Worm (Caenorhabditis elegans): ENCODE results near the gene Y54G11A.1.

Gene Y54G11A.1

ce11 chrII:14288968-14289367, 20.0 kb upstream of the Y54G11A.1 start, which contains the start of gene srh-42:
TSS of gene srh-42 (minus strand) at chrII:14289068.
- TF ChIP-seq tbx-2 (tag; optimal IDR thresholded peaks at IDR 0.05): no peak
- no peak for TF ChIP-seq nhr-77 (tag; optimal IDR thresholded peaks at IDR 0.05)
- TF ChIP-seq pha-4 (tag; optimal IDR thresholded peaks at IDR 0.05): no peak
- no peak for TF ChIP-seq zag-1 (tag; optimal IDR thresholded peaks at IDR 0.05)
- TF ChIP-seq egl-27 (tag; optimal IDR thresholded peaks at IDR 0.05): no peak
- no peak for TF ChIP-seq nhr-76 (tag; optimal IDR thresholded peaks at IDR 0.05)
- no peak for TF ChIP-seq daf-12 (tag; optimal IDR thresholded peaks at IDR 0.05)
- TF ChIP-seq ama-1 (optimal IDR thresholded peaks at IDR 0.05): no peak
- TF ChIP-seq egl-5 (tag; optimal IDR thresholded peaks at IDR 0.05): no peak
- TF ChIP-seq lin-39 (tag; optimal IDR thresholded peaks at IDR 0.05): no peak
- TF ChIP-seq nhr-43 (tag; optimal IDR thresholded peaks at IDR 0.05; ENCODE audit: poor library complexity, severe bottlenecking): no peak
- no peak for TF ChIP-seq ceh-16 (tag; optimal IDR thresholded peaks at IDR 0.05)
- no peak for TF ChIP-seq nhr-67 (tag; optimal IDR thresholded peaks at IDR 0.05)
- TF ChIP-seq hmg-11 (tag; optimal IDR thresholded peaks at IDR 0.05): no peak

ce11 chrII:14287277-14287676, 18.3 kb upstream of the Y54G11A.1 start, which contains the start of gene srh-41:
TSS of gene srh-41 (minus strand) at chrII:14287377.
- TF ChIP-seq lin-15B (tag; optimal IDR thresholded peaks at IDR 0.05) (no peak), skn-1 (tag; optimal IDR thresholded peaks at IDR 0.05) (no peak), ama-1 (optimal IDR thresholded peaks at IDR 0.05) (no peak), mml-1 (tag; optimal IDR thresholded peaks at IDR 0.05) (no peak), daf-12 (tag; optimal IDR thresholded peaks at IDR 0.05) (no peak), egl-5 (tag; optimal IDR thresholded peaks at IDR 0.05) (no peak), lin-39 (tag; optimal IDR thresholded peaks at IDR 0.05) (no peak), fkh-2 (tag; optimal IDR thresholded peaks at IDR 0.05) (no peak), elt-2 (tag; optimal IDR thresholded peaks at IDR 0.05) (no peak), ZK546.5 (tag; optimal IDR thresholded peaks at IDR 0.05) (no peak)

ce11 chrII:14276409-14276808, 7.4 kb upstream of the Y54G11A.1 start, which contains the start of gene Y54G11A.3:
TSS of gene Y54G11A.3 (plus strand) at chrII:14276621.
- no peak for TF ChIP-seq tbx-2 (tag; optimal IDR thresholded peaks at IDR 0.05)
- no peak for TF ChIP-seq nhr-237 (tag; optimal IDR thresholded peaks at IDR 0.05)

ce11 chrII:14269839-14270238, 847 bp upstream of the Y54G11A.1 start:
- TF ChIP-seq nfya-1 (tag; optimal IDR thresholded peaks at IDR 0.05; ENCODE audit: insufficient read depth) (peak; percentile 90), nhr-11 (tag; optimal IDR thresholded peaks at IDR 0.05) (no peak)

ce11 chrII:14257943-14258342, 11.0 kb downstream of the Y54G11A.1 start:
- no peak for TF ChIP-seq elt-2 (tag; optimal IDR thresholded peaks at IDR 0.05)
- no peak for TF ChIP-seq nhr-77 (tag; optimal IDR thresholded peaks at IDR 0.05)
- TF ChIP-seq pqm-1 (tag; optimal IDR thresholded peaks at IDR 0.05): no peak
- no peak for TF ChIP-seq nhr-25 (tag; optimal IDR thresholded peaks at IDR 0.05)
- no peak for TF ChIP-seq lin-15B (tag; optimal IDR thresholded peaks at IDR 0.05)
- no peak for TF ChIP-seq nhr-43 (tag; optimal IDR thresholded peaks at IDR 0.05; ENCODE audit: poor library complexity, severe bottlenecking)
- TF ChIP-seq ceh-82 (tag; optimal IDR thresholded peaks at IDR 0.05): no peak
- no peak for TF ChIP-seq nhr-28 (tag; optimal IDR thresholded peaks at IDR 0.05)
- no peak for TF ChIP-seq nhr-23 (tag; optimal IDR thresholded peaks at IDR 0.05)
- TF ChIP-seq nfya-1 (tag; optimal IDR thresholded peaks at IDR 0.05; ENCODE audit: insufficient read depth): no peak
- TF ChIP-seq mdl-1 (tag; optimal IDR thresholded peaks at IDR 0.05): no peak
- TF ChIP-seq mml-1 (tag; optimal IDR thresholded peaks at IDR 0.05): no peak
- TF ChIP-seq nhr-12 (tag; optimal IDR thresholded peaks at IDR 0.05): no peak
- no peak for TF ChIP-seq ZK546.5 (tag; optimal IDR thresholded peaks at IDR 0.05)

ce11 chrII:14256779-14257178, 12.2 kb downstream of the Y54G11A.1 start, which contains the start of gene Y54G11A.19:
TSS of gene Y54G11A.19 (minus strand) at chrII:14256879.
- TF ChIP-seq elt-2 (tag; optimal IDR thresholded peaks at IDR 0.05) (no peak), daf-12 (tag; optimal IDR thresholded peaks at IDR 0.05) (no peak), unc-62 (GFP tag; optimal IDR thresholded peaks at IDR 0.05) (no peak), hmg-11 (tag; optimal IDR thresholded peaks at IDR 0.05) (no peak), aly-2 (tag; optimal IDR thresholded peaks at IDR 0.05) (no peak), egl-5 (tag; optimal IDR thresholded peaks at IDR 0.05) (no peak), ceh-82 (tag; optimal IDR thresholded peaks at IDR 0.05) (no peak), mml-1 (tag; optimal IDR thresholded peaks at IDR 0.05) (no peak), nhr-28 (tag; optimal IDR thresholded peaks at IDR 0.05) (no peak), unc-39 (tag; optimal IDR thresholded peaks at IDR 0.05) (no peak)
